Fruit fly (Drosophila melanogaster): ENCODE results near the gene CG7017.
A peak's percentile ranks its signal among the peaks of the same experiment; 100 is the strongest.

Gene CG7017

DNA sequence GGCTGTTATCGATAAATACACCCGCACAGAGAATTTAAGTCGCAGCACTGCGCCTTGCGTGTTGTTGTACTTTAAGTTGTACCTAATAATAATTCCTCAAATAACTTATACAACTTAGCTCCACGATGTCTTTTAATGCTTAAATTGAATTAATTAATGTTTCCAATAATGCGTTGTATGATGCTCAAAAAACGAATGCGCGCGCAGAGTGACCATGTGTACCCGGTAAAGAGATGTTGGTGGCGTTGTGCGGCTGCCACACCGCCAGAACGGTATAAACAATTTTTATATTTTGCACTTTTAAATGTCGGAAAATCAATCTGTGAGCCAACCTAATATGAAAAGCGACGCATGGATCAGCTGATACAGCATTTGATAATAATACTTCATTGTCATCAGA is 14.2 kb upstream of the CG7017 start (continued):
- TF ChIP-seq E2f1 (GFP tag; IDR thresholded peaks at IDR 0.05) (no peak), Hsf (GFP tag; optimal IDR thresholded peaks at IDR 0.05) (no peak), CHES-1-like (GFP tag; optimal IDR thresholded peaks at IDR 0.05) (peak; percentile 64), Hand (GFP tag; optimal IDR thresholded peaks at IDR 0.05) (no peak), crol (GFP tag; IDR thresholded peaks at IDR 0.05) (no peak), fd3F (GFP tag; optimal IDR thresholded peaks at IDR 0.05) (no peak), CG4328 (GFP tag; optimal IDR thresholded peaks at IDR 0.05) (no peak), CG10654 (GFP tag; optimal IDR thresholded peaks at IDR 0.05) (no peak), Sin3A (optimal IDR thresholded peaks at IDR 0.05) (peak; percentile 90), Side (GFP tag; optimal IDR thresholded peaks at IDR 0.05) (no peak), usp (GFP tag; optimal IDR thresholded peaks at IDR 0.05) (no peak), Chrac-16 (GFP tag; optimal IDR thresholded peaks at IDR 0.05) (no peak), croc (GFP tag; conservative IDR thresholded peaks at IDR 0.05) (no peak), Atf6 (GFP tag; IDR thresholded peaks at IDR 0.05) (no peak), bab2 (GFP tag; optimal IDR thresholded peaks at IDR 0.05) (no peak), odd (GFP tag; optimal IDR thresholded peaks at IDR 0.05) (no peak), ash1 (GFP tag; optimal IDR thresholded peaks at IDR 0.05) (no peak), CG11085 (GFP tag; IDR thresholded peaks at IDR 0.05) (no peak), pzg (GFP tag; optimal IDR thresholded peaks at IDR 0.05) (peak; percentile 72), CG1024 (GFP tag; IDR thresholded peaks at IDR 0.05) (no peak), CG2712 (tag; optimal IDR thresholded peaks at IDR 0.05) (peak; percentile 29), ind (GFP tag; optimal IDR thresholded peaks at IDR 0.05) (no peak), CG32532 (GFP tag; IDR thresholded peaks at IDR 0.05) (no peak), CG1792 (GFP tag; optimal IDR thresholded peaks at IDR 0.05) (no peak), zen2 (GFP tag; IDR thresholded peaks at IDR 0.05; ENCODE audit: partially characterized antibody) (no peak), unc-4 (GFP tag; IDR thresholded peaks at IDR 0.05; ENCODE audit: partially characterized antibody) (peak; percentile 53; the same call in 1 of the 2 replicates), CG17612 (GFP tag; IDR thresholded peaks at IDR 0.05) (no peak), CG10565 (GFP tag; optimal IDR thresholded peaks at IDR 0.05) (no peak), CG11504 (tag; optimal IDR thresholded peaks at IDR 0.05) (no peak), Pdp1 (GFP tag; optimal IDR thresholded peaks at IDR 0.05) (no peak), CG6272 (GFP tag; IDR thresholded peaks at IDR 0.05) (no peak), MESR4 (GFP tag; optimal IDR thresholded peaks at IDR 0.05) (peak; percentile 58), CG6254 (GFP tag; optimal IDR thresholded peaks at IDR 0.05) (no peak), fd102C (GFP tag; optimal IDR thresholded peaks at IDR 0.05) (no peak), jumu (GFP tag; optimal IDR thresholded peaks at IDR 0.05) (no peak), CG10267 (tag; optimal IDR thresholded peaks at IDR 0.05) (peak; percentile 21), CG12391 (tag; optimal IDR thresholded peaks at IDR 0.05) (no peak), CTCF (GFP tag; optimal IDR thresholded peaks at IDR 0.05) (no peak), CG33557 (GFP tag; optimal IDR thresholded peaks at IDR 0.05) (no peak), Neu2 (GFP tag; optimal IDR thresholded peaks at IDR 0.05; ENCODE audit: borderline replicate concordance) (no peak), Rfx (GFP tag; IDR thresholded peaks at IDR 0.05) (no peak), CG10147 (GFP tag; optimal IDR thresholded peaks at IDR 0.05) (no peak), sna (GFP tag; IDR thresholded peaks at IDR 0.05; ENCODE audit: partially characterized antibody) (no peak), Atf-2 (GFP tag; optimal IDR thresholded peaks at IDR 0.05) (no peak), CG16779 (GFP tag; IDR thresholded peaks at IDR 0.05) (no peak), abd-A (tag; optimal IDR thresholded peaks at IDR 0.05) (no peak), pb (GFP tag; optimal IDR thresholded peaks at IDR 0.05) (no peak), slou (GFP tag; optimal IDR thresholded peaks at IDR 0.05) (no peak), B-H2 (GFP tag; optimal IDR thresholded peaks at IDR 0.05) (no peak), ewg (GFP tag; optimal IDR thresholded peaks at IDR 0.05) (peak; percentile 99), TFAM (GFP tag; optimal IDR thresholded peaks at IDR 0.05) (no peak), mirr (GFP tag; optimal IDR thresholded peaks at IDR 0.05) (no peak), grn (GFP tag; optimal IDR thresholded peaks at IDR 0.05) (no peak)

Measured in whole organism, embryonic.